Fruit fly (Drosophila melanogaster): ENCODE data around the gene CG14204.

CG14204 gene

dm6 chrX:19603953-19604352 lies 20.5 kb downstream of the CG14204 start (continued):
- peak; percentile 91 for TF ChIP-seq Ada2b (GFP tag; IDR thresholded peaks at IDR 0.05)
- TF ChIP-seq repo (GFP tag; optimal IDR thresholded peaks at IDR 0.05), result peak; percentile 43
- no peak for TF ChIP-seq dm (GFP tag; optimal IDR thresholded peaks at IDR 0.05)
- TF ChIP-seq usp (GFP tag; optimal IDR thresholded peaks at IDR 0.05), result no peak
- peak; percentile 77 for TF ChIP-seq chm (GFP tag; IDR thresholded peaks at IDR 0.05)
- no peak for TF ChIP-seq knrl (GFP tag; IDR thresholded peaks at IDR 0.05; ENCODE audit: partially characterized antibody)
- TF ChIP-seq z (GFP tag; IDR thresholded peaks at IDR 0.05), result no peak
- no peak for TF ChIP-seq Trl (optimal IDR thresholded peaks at IDR 0.05)
- TF ChIP-seq Trl (GFP tag; optimal IDR thresholded peaks at IDR 0.05), result peak; percentile 54
- peak; percentile 18 for TF ChIP-seq CG1529 (GFP tag; optimal IDR thresholded peaks at IDR 0.05)
- peak; percentile 71 for TF ChIP-seq ken (GFP tag; IDR thresholded peaks at IDR 0.05)
- TF ChIP-seq croc (GFP tag; conservative IDR thresholded peaks at IDR 0.05), result peak; percentile 36; the same call in 1 of the 3 replicates
- no peak for TF ChIP-seq sc (optimal IDR thresholded peaks at IDR 0.05)
- TF ChIP-seq sc (GFP tag; optimal IDR thresholded peaks at IDR 0.05), result peak; percentile 27
- no peak for TF ChIP-seq Bgb (GFP tag; IDR thresholded peaks at IDR 0.05; ENCODE audit: partially characterized antibody)
- peak; percentile 75 for TF ChIP-seq cwo (GFP tag; optimal IDR thresholded peaks at IDR 0.05)
- TF ChIP-seq oc (tag; optimal IDR thresholded peaks at IDR 0.05), result no peak
- peak; percentile 64 to 78 for TF ChIP-seq Pdp1 (GFP tag; optimal IDR thresholded peaks at IDR 0.05)
- TF ChIP-seq CrebB (tag; optimal IDR thresholded peaks at IDR 0.05), result peak; percentile 52
- TF ChIP-seq CG7556 (GFP tag; optimal IDR thresholded peaks at IDR 0.05), result peak; percentile 64
- peak; percentile 59 for TF ChIP-seq Hand (GFP tag; optimal IDR thresholded peaks at IDR 0.05)
- TF ChIP-seq CG13624 (GFP tag; optimal IDR thresholded peaks at IDR 0.05), result peak; percentile 44
- TF ChIP-seq crp (GFP tag; optimal IDR thresholded peaks at IDR 0.05), result no peak
- peak; percentile 43 to 62 for TF ChIP-seq chif (GFP tag; optimal IDR thresholded peaks at IDR 0.05)
- 0 out of 3 replicates have a peak, but pooled peaks have one; percentile 38 for TF ChIP-seq CG3726 (GFP tag; IDR thresholded peaks at IDR 0.05)
- peak; percentile 47 for TF ChIP-seq CG1647 (GFP tag; optimal IDR thresholded peaks at IDR 0.05)
- peak; percentile 82 for TF ChIP-seq Dbx (GFP tag; IDR thresholded peaks at IDR 0.05)
- peak; percentile 48 for TF ChIP-seq pho (GFP tag; optimal IDR thresholded peaks at IDR 0.05)
- TF ChIP-seq CG7745 (tag; optimal IDR thresholded peaks at IDR 0.05), result no peak
- TF ChIP-seq ara (GFP tag; IDR thresholded peaks at IDR 0.05), result peak; percentile 20; the same call in 1 of the 2 replicates
- peak; percentile 36; the same call in 1 of the 2 replicates for TF ChIP-seq dimm (GFP tag; IDR thresholded peaks at IDR 0.05)
- 0 out of 2 replicates have a peak, but pooled peaks have one; percentile 56 for TF ChIP-seq ttk (GFP tag; IDR thresholded peaks at IDR 0.05)
- peak; percentile 5 for TF ChIP-seq sqz (GFP tag; optimal IDR thresholded peaks at IDR 0.05)
- TF ChIP-seq Rx (GFP tag; IDR thresholded peaks at IDR 0.05), result peak; percentile 71
- TF ChIP-seq CG6813 (GFP tag; optimal IDR thresholded peaks at IDR 0.05), result peak; percentile 74
- TF ChIP-seq CG2712 (tag; optimal IDR thresholded peaks at IDR 0.05), result peak; percentile 70
- TF ChIP-seq CG17385 (GFP tag; optimal IDR thresholded peaks at IDR 0.05), result peak; percentile 69
- peak; percentile 51 for TF ChIP-seq Dip3 (GFP tag; optimal IDR thresholded peaks at IDR 0.05)
- no peak for TF ChIP-seq CG9876 (GFP tag; optimal IDR thresholded peaks at IDR 0.05)
- TF ChIP-seq Bteb2 (GFP tag; optimal IDR thresholded peaks at IDR 0.05), result peak; percentile 8
- no peak for TF ChIP-seq tup (GFP tag; optimal IDR thresholded peaks at IDR 0.05)
- peak; percentile 44 for TF ChIP-seq CG14710 (tag; optimal IDR thresholded peaks at IDR 0.05)
- TF ChIP-seq CG12659 (GFP tag; optimal IDR thresholded peaks at IDR 0.05), result peak; percentile 78
- peak; percentile 25 for TF ChIP-seq CG15696 (tag; optimal IDR thresholded peaks at IDR 0.05)
- peak; percentile 19 for TF ChIP-seq Myb (GFP tag; optimal IDR thresholded peaks at IDR 0.05)
- peak; percentile 47 for TF ChIP-seq CG31388 (GFP tag; optimal IDR thresholded peaks at IDR 0.05)
- TF ChIP-seq CG15479 (GFP tag; optimal IDR thresholded peaks at IDR 0.05), result no peak
- peak; percentile 62 for TF ChIP-seq CG17829 (tag; optimal IDR thresholded peaks at IDR 0.05)
- 0 out of 2 replicates have a peak, but pooled peaks have one; percentile 16 for TF ChIP-seq CkIIα-i1 (GFP tag; IDR thresholded peaks at IDR 0.05)
- TF ChIP-seq NC2α (GFP tag; optimal IDR thresholded peaks at IDR 0.05), result no peak
- no peak for TF ChIP-seq bigmax (GFP tag; optimal IDR thresholded peaks at IDR 0.05)
